Fruit fly (Drosophila melanogaster) whole organism: Measurements from ENCODE around the gene Mrgn1.

ENCODE experiments used
- psq ChIP-seq: fragments of >200 bp; optimal IDR thresholded peaks from 2 replicates; lab custom pipeline; 2017
- usp ChIP-seq: fragments of >200 bp; optimal IDR thresholded peaks from 2 replicates; lab custom pipeline; 2017; ENCODE audit warnings: missing biosample characterization, missing genetic modification characterization, mixed read lengths

- no peak for TF ChIP-seq usp (GFP tag; lab: Kevin White, UChicago)
- no peak for TF ChIP-seq psq (lab: Kevin White, UChicago)
Observed at dm6 chrX:13669366-13669765, 52.4 kb downstream of the Mrgn1 start, which contains the start of gene CG15760.
